Worm (Caenorhabditis elegans): Measurements from ENCODE around the gene cutl-29.

ce11 chrX:8302299-8302698 is 31.5 kb upstream of the cutl-29 start, which contains the start of gene inx-5:
- TF ChIP-seq him-1 (tag; optimal IDR thresholded peaks at IDR 0.05) = no peak
- no peak for TF ChIP-seq W03F9.2 (tag; optimal IDR thresholded peaks at IDR 0.05)
- TF ChIP-seq dao-5 (tag; optimal IDR thresholded peaks at IDR 0.05) = no peak

Data from whole organism, L4/young adult.